Worm (Caenorhabditis elegans) whole organism, young adult: Measurements from ENCODE around the gene mig-15.

Source experiments
- C06A6.2 ChIP-seq: fragments of 200-800 bp; sonication (Bioruptor generic); conservative IDR thresholded peaks from 2 replicates; pipeline ENCODE4 v1.3.6; 2022; ENCODE audit warnings: missing genetic modification characterization, missing compliant biosample characterization
- Y53G8AR.9 ChIP-seq: fragments of 200-800 bp; sonication (Bioruptor generic); conservative IDR thresholded peaks from 2 replicates; pipeline ENCODE4 v1.3.6; 2022; ENCODE audit warnings: missing genetic modification reagents, missing genetic modification characterization, missing compliant biosample characterization
- akir-1 ChIP-seq: fragments of 200-800 bp; sonication (Bioruptor generic); optimal IDR thresholded peaks from 2 replicates; lab custom pipeline; 2018; ENCODE audit warnings: mild to moderate bottlenecking, missing genetic modification characterization, moderate library complexity, missing compliant biosample characterization
- ama-1 ChIP-seq, 3 experiments: fragments of 150-350 bp in 1 of 3; sonication (generic microtip) in 2 of 3; optimal IDR thresholded peaks; 2 replicates each; lab custom pipeline; 2014 to 2018; ENCODE audit warnings: missing biosample characterization in 2 of 3, missing genetic modification characterization in 2 of 3, missing genetic modification reagents in 2 of 3
- him-1 ChIP-seq: sonication (generic microtip); optimal IDR thresholded peaks from 2 replicates; lab custom pipeline; 2016; ENCODE audit warnings: missing genotype, missing genetic modification reagents, missing genetic modification characterization, missing compliant biosample characterization
- madf-10 ChIP-seq: sonication (generic microtip); optimal IDR thresholded peaks from 2 replicates; lab custom pipeline; 2016; ENCODE audit warnings: mild to moderate bottlenecking, missing genetic modification characterization, missing compliant biosample characterization
- nhr-90 ChIP-seq: sonication (generic microtip); optimal IDR thresholded peaks from 2 replicates; lab custom pipeline; 2016; ENCODE audit warnings: missing genotype, mild to moderate bottlenecking, missing genetic modification characterization, missing compliant biosample characterization
- sdz-38 ChIP-seq: sonication (generic microtip); optimal IDR thresholded peaks from 2 replicates; lab custom pipeline; 2016; ENCODE audit warnings: missing genotype, missing genetic modification characterization, missing compliant biosample characterization
- sea-2 ChIP-seq: fragments of 200-800 bp; sonication (Bioruptor generic); IDR thresholded peaks from 2 replicates; pipeline ENCODE4 v1.3.6; 2022; ENCODE audit warnings: missing genetic modification characterization, missing compliant biosample characterization
- ztf-22 ChIP-seq: fragments of 200-800 bp; sonication (Bioruptor generic); optimal IDR thresholded peaks from 2 replicates; lab custom pipeline; 2018; ENCODE audit warnings: mild to moderate bottlenecking, missing genetic modification characterization, moderate library complexity, missing compliant biosample characterization

- TF ChIP-seq ztf-22 (GFP tag; lab: Kevin White, UChicago) = no peak
- TF ChIP-seq Y53G8AR.9 (GFP tag; lab: Robert Waterston, UW) = no peak
- TF ChIP-seq sea-2 (GFP tag; lab: Robert Waterston, UW) = no peak
- no peak for TF ChIP-seq him-1 (tag; lab: Kevin White, UChicago)
- no peak for TF ChIP-seq sdz-38 (tag; lab: Kevin White, UChicago)
- no peak for TF ChIP-seq madf-10 (tag; lab: Kevin White, UChicago)
- no peak for TF ChIP-seq akir-1
- no peak for TF ChIP-seq C06A6.2 (GFP tag; lab: Robert Waterston, UW)
- TF ChIP-seq nhr-90 (tag; lab: Kevin White, UChicago) = no peak
- no peak for TF ChIP-seq ama-1 (optimal IDR thresholded peaks at IDR 0.05; lab: Kevin White, UChicago)
- no peak for TF ChIP-seq ama-1 (GFP tag; optimal IDR thresholded peaks at IDR 0.05; lab: Kevin White, UChicago)
These were observed 55.9 kb downstream of the mig-15 start, which contains the start of gene Y49A10A.2 for ce11 chrX:10372556-10372955.
